Worm (Caenorhabditis elegans) whole organism, L1 larva: ENCODE measurements around the gene srh-222.

Experiments
- Y116A8C.19 ChIP-seq: sonication (generic microtip); optimal IDR thresholded peaks from 2 replicates; lab custom pipeline; 2016; ENCODE audit warnings: missing compliant biosample characterization, missing genetic modification characterization, borderline replicate concordance
- ceh-88 ChIP-seq: fragments of 200-800 bp; sonication (Bioruptor generic); IDR thresholded peaks from 2 replicates; pipeline ENCODE4 v1.3.6; 2022; ENCODE audit warnings: missing genetic modification characterization, missing compliant biosample characterization
- dsc-1 ChIP-seq: sonication (generic microtip); optimal IDR thresholded peaks from 2 replicates; lab custom pipeline; 2016; ENCODE audit warnings: mild to moderate bottlenecking, missing genetic modification characterization, missing compliant biosample characterization
- elt-3 ChIP-seq, 6 experiments: fragments of 150-350 bp in 1 of 6; sonication (generic microtip); optimal IDR thresholded peaks; 2 replicates each; lab custom pipeline; 2017 to 2018; ENCODE audit warnings: missing biosample characterization in 6 of 6, missing genetic modification characterization in 6 of 6, inconsistent platforms in 1 of 6
- lin-14 ChIP-seq: fragments of 200-800 bp; sonication (Bioruptor generic); optimal IDR thresholded peaks from 2 replicates; lab custom pipeline; 2018; ENCODE audit warnings: mild to moderate bottlenecking, missing genetic modification characterization, moderate library complexity, missing compliant biosample characterization
- lir-3 ChIP-seq: sonication (generic microtip); optimal IDR thresholded peaks from 2 replicates; lab custom pipeline; 2016; ENCODE audit warnings: mild to moderate bottlenecking, missing genetic modification characterization, moderate library complexity, missing compliant biosample characterization; ENCODE audit not compliant: poor library complexity
- mdl-1 ChIP-seq, 2 experiments: fragments of 150-350 bp; optimal IDR thresholded peaks; 2 replicates each; lab custom pipeline; 2014 to 2017; ENCODE audit warnings: missing biosample characterization in 2 of 2, missing genetic modification characterization in 2 of 2, inconsistent platforms in 1 of 2
- nhr-28 ChIP-seq: fragments of 150-350 bp; optimal IDR thresholded peaks from 2 replicates; lab custom pipeline; 2014; ENCODE audit warnings: missing biosample characterization, missing genetic modification characterization
- nhr-76 ChIP-seq: sonication (generic microtip); optimal IDR thresholded peaks from 2 replicates; lab custom pipeline; 2017; ENCODE audit warnings: missing biosample characterization, missing genetic modification characterization
- unc-62 ChIP-seq: fragments of 150-350 bp; optimal IDR thresholded peaks from 2 replicates; lab custom pipeline; 2014; ENCODE audit warnings: missing biosample characterization, missing genetic modification reagents, missing genetic modification characterization

- no peak for TF ChIP-seq lin-14
- no peak for TF ChIP-seq mdl-1 (tag; optimal IDR thresholded peaks at IDR 0.05; lab: Kevin White, UChicago)
- TF ChIP-seq unc-62 (GFP tag; lab: Kevin White, UChicago), result no peak
- no peak for TF ChIP-seq elt-3 (tag; optimal IDR thresholded peaks at IDR 0.05; lab: Kevin White, UChicago)
- TF ChIP-seq Y116A8C.19 (tag; lab: Kevin White, UChicago), result no peak
- TF ChIP-seq nhr-76, result no peak
- no peak for TF ChIP-seq nhr-28 (tag; lab: Kevin White, UChicago)
- TF ChIP-seq lir-3 (tag; lab: Kevin White, UChicago), result no peak
- no peak for TF ChIP-seq ceh-88 (GFP tag; lab: Robert Waterston, UW)
- no peak for TF ChIP-seq dsc-1 (tag; lab: Kevin White, UChicago)
Measured at ce11 chrIV:3962584-3962983, 17.0 kb upstream of the srh-222 start, which contains the start of gene Y46C8AM.1.
